Fruit fly (Drosophila melanogaster) whole organism, embryonic: ENCODE results near the gene CG8301.

ENCODE experiments used
- ATbp ChIP-seq: fragments of 200-800 bp; sonication (Bioruptor generic); optimal IDR thresholded peaks from 2 replicates; lab custom pipeline; 2017; ENCODE audit warnings: missing biosample characterization, mild to moderate bottlenecking, missing genetic modification characterization, missing genetic modification reagents
- Ada2b ChIP-seq: fragments of 200-800 bp; sonication (Bioruptor generic); IDR thresholded peaks from 2 replicates; pipeline ENCODE4 v1.3.6; 2022; ENCODE audit warnings: missing biosample characterization, missing genetic modification characterization
- Adf1 ChIP-seq: fragments of 200-800 bp; sonication (Bioruptor generic); IDR thresholded peaks from 2 replicates; pipeline ENCODE4 v1.3.6; 2022; ENCODE audit warnings: missing biosample characterization, missing genetic modification characterization
- Bdp1 ChIP-seq: fragments of 200-800 bp; sonication (Bioruptor generic); optimal IDR thresholded peaks from 3 replicates; lab custom pipeline; 2016; ENCODE audit warnings: missing biosample characterization, missing genetic modification characterization
- CG10267 ChIP-seq: fragments of 200-800 bp; sonication (Bioruptor generic); optimal IDR thresholded peaks from 2 replicates; lab custom pipeline; 2018; ENCODE audit warnings: missing biosample characterization, mild to moderate bottlenecking, missing genetic modification characterization, moderate library complexity
- CG10366 ChIP-seq: fragments of 200-800 bp; sonication (Bioruptor generic); IDR thresholded peaks from 2 replicates; pipeline ENCODE4 v1.3.6; 2022; ENCODE audit warnings: missing biosample characterization, missing genetic modification characterization
- CG11695 ChIP-seq: fragments of 200-800 bp; sonication (Bioruptor generic); IDR thresholded peaks from 3 replicates; pipeline ENCODE4 v1.3.6; 2022; ENCODE audit warnings: missing biosample characterization, missing genetic modification characterization
- CG13424 ChIP-seq: fragments of 200-800 bp; sonication (Bioruptor generic); optimal IDR thresholded peaks from 2 replicates; lab custom pipeline; 2019; ENCODE audit warnings: missing biosample characterization, mild to moderate bottlenecking, missing genetic modification characterization, moderate library complexity
- CG14860 ChIP-seq: fragments of 200-800 bp; sonication (Bioruptor generic); IDR thresholded peaks from 3 replicates; pipeline ENCODE4 v1.3.6; 2022; ENCODE audit warnings: missing biosample characterization, missing genetic modification characterization; ENCODE audit not compliant: partially characterized antibody
- CG1529 ChIP-seq: fragments of 200-800 bp; sonication (Bioruptor generic); optimal IDR thresholded peaks from 3 replicates; lab custom pipeline; 2018; ENCODE audit warnings: missing biosample characterization, missing genetic modification characterization
- CG15696 ChIP-seq: fragments of 200-800 bp; sonication (Bioruptor generic); optimal IDR thresholded peaks from 2 replicates; lab custom pipeline; 2019; ENCODE audit warnings: missing biosample characterization, mild to moderate bottlenecking, missing genetic modification characterization, moderate library complexity
- CG1647 ChIP-seq: fragments of 200-800 bp; sonication (Bioruptor generic); optimal IDR thresholded peaks from 3 replicates; lab custom pipeline; 2016; ENCODE audit warnings: missing biosample characterization, missing genetic modification characterization
- CG17359 ChIP-seq: fragments of 200-800 bp; sonication (Bioruptor generic); optimal IDR thresholded peaks from 3 replicates; lab custom pipeline; 2018; ENCODE audit warnings: missing biosample characterization, mild to moderate bottlenecking, missing genetic modification characterization, moderate library complexity
- CG18262 ChIP-seq: fragments of 200-800 bp; optimal IDR thresholded peaks from 3 replicates; lab custom pipeline; 2019; ENCODE audit warnings: missing biosample characterization, mild to moderate bottlenecking, missing genetic modification characterization, moderate library complexity
- CG2116 ChIP-seq: fragments of 200-800 bp; sonication (Bioruptor generic); optimal IDR thresholded peaks from 3 replicates; lab custom pipeline; 2018; ENCODE audit warnings: missing biosample characterization, mild to moderate bottlenecking, missing genetic modification characterization
- CG2889 ChIP-seq: fragments of 200-800 bp; sonication (Bioruptor generic); IDR thresholded peaks from 3 replicates; pipeline ENCODE4 v1.3.6; 2022; ENCODE audit warnings: missing biosample characterization, missing genetic modification characterization
- CG33213 ChIP-seq: fragments of 200-800 bp; sonication (Bioruptor generic); optimal IDR thresholded peaks from 3 replicates; lab custom pipeline; 2016; ENCODE audit warnings: missing biosample characterization, missing genetic modification characterization
- CG34376 ChIP-seq: fragments of 200-800 bp; sonication (Bioruptor generic); optimal IDR thresholded peaks from 2 replicates; lab custom pipeline; 2018; ENCODE audit warnings: missing biosample characterization, mild to moderate bottlenecking, missing genetic modification characterization
- CG4854 ChIP-seq: fragments of 200-800 bp; sonication (Bioruptor generic); optimal IDR thresholded peaks from 2 replicates; lab custom pipeline; 2016; ENCODE audit warnings: missing biosample characterization, missing genetic modification characterization, inconsistent platforms
- CG5180 ChIP-seq: fragments of 200-800 bp; sonication (Bioruptor generic); optimal IDR thresholded peaks from 3 replicates; lab custom pipeline; 2017; ENCODE audit warnings: missing biosample characterization, missing genetic modification characterization, mild to moderate bottlenecking, moderate library complexity, missing genetic modification reagents
- CG8478 ChIP-seq: fragments of >200 bp; optimal IDR thresholded peaks from 2 replicates; lab custom pipeline; 2018
- CG8924 ChIP-seq: fragments of 200-800 bp; optimal IDR thresholded peaks from 3 replicates; lab custom pipeline; 2019; ENCODE audit warnings: missing biosample characterization, mild to moderate bottlenecking, missing genetic modification characterization, moderate library complexity
- Dref ChIP-seq: fragments of 200-800 bp; sonication (Bioruptor generic); IDR thresholded peaks from 2 replicates; pipeline ENCODE4 v1.3.6; 2022; ENCODE audit warnings: missing biosample characterization, missing genetic modification characterization
- E2f2 ChIP-seq: fragments of 200-800 bp; sonication (Bioruptor generic); IDR thresholded peaks from 2 replicates; pipeline ENCODE4 v1.3.6; 2022; ENCODE audit warnings: missing biosample characterization, missing genetic modification characterization
- Eip74EF ChIP-seq, 2 experiments: fragments of 200-800 bp in 1 of 2; fragments of >200 bp in 1 of 2; sonication (Bioruptor generic) in 1 of 2; optimal IDR thresholded peaks; 2 replicates each; lab custom pipeline; 2017 to 2019; ENCODE audit warnings: missing biosample characterization in 2 of 2, missing genetic modification characterization in 2 of 2, mild to moderate bottlenecking in 1 of 2, moderate library complexity in 1 of 2
- Gug ChIP-seq: fragments of 200-800 bp; sonication (Bioruptor generic); IDR thresholded peaks from 4 replicates; pipeline ENCODE4 v1.3.6; 2022; ENCODE audit warnings: missing biosample characterization, missing genetic modification characterization
- HLH3B ChIP-seq: fragments of 200-800 bp; sonication (Bioruptor generic); IDR thresholded peaks from 2 replicates; pipeline ENCODE4 v1.3.6; 2022; ENCODE audit warnings: missing biosample characterization, missing genetic modification characterization
- Mad ChIP-seq: fragments of 200-800 bp; sonication (Bioruptor generic); optimal IDR thresholded peaks from 2 replicates; lab custom pipeline; 2016; ENCODE audit warnings: missing biosample characterization, missing genetic modification characterization
- Med ChIP-seq: fragments of 200-800 bp; sonication (Bioruptor generic); peaks from one replicate; lab custom pipeline; 2016; ENCODE audit warnings: missing biosample characterization, missing genetic modification characterization, mild to moderate bottlenecking, inconsistent platforms, moderate library complexity
- NK7.1 ChIP-seq: fragments of 200-800 bp; sonication (Bioruptor generic); optimal IDR thresholded peaks from 3 replicates; lab custom pipeline; 2016; ENCODE audit warnings: missing biosample characterization, missing genetic modification characterization
- Scr ChIP-seq: fragments of 200-800 bp; sonication (Bioruptor generic); IDR thresholded peaks from 2 replicates; pipeline ENCODE4 v1.3.6; 2022; ENCODE audit warnings: missing biosample characterization, missing genetic modification characterization; ENCODE audit not compliant: partially characterized antibody
- Sin3A ChIP-seq: fragments of >200 bp; optimal IDR thresholded peaks from 2 replicates; lab custom pipeline; 2018
- Six4 ChIP-seq: fragments of 200-800 bp; sonication (Bioruptor generic); optimal IDR thresholded peaks from 2 replicates; lab custom pipeline; 2016; ENCODE audit warnings: missing biosample characterization, missing genetic modification characterization
- Sox100B ChIP-seq: fragments of 200-800 bp; sonication (Bioruptor generic); optimal IDR thresholded peaks from 3 replicates; lab custom pipeline; 2018; ENCODE audit warnings: missing biosample characterization, mild to moderate bottlenecking, missing genetic modification characterization
- abd-A ChIP-seq: fragments of 200-800 bp; sonication (Bioruptor generic); optimal IDR thresholded peaks from 3 replicates; lab custom pipeline; 2019; ENCODE audit warnings: missing biosample characterization, mild to moderate bottlenecking, missing genetic modification characterization, moderate library complexity
- corto ChIP-seq: fragments of 200-800 bp; sonication (Bioruptor generic); optimal IDR thresholded peaks from 2 replicates; lab custom pipeline; 2016; ENCODE audit warnings: missing biosample characterization, mild to moderate bottlenecking, missing genetic modification characterization, moderate library complexity
- crp ChIP-seq, 2 experiments: fragments of 200-800 bp; sonication (Bioruptor generic); optimal IDR thresholded peaks; 2 replicates in 1 of 2; 3 replicates in 1 of 2; lab custom pipeline; 2017; ENCODE audit warnings: missing biosample characterization in 2 of 2, missing genetic modification characterization in 2 of 2, mild to moderate bottlenecking in 1 of 2, moderate library complexity in 1 of 2
- da ChIP-seq: fragments of 200-800 bp; sonication (Bioruptor generic); optimal IDR thresholded peaks from 2 replicates; lab custom pipeline; 2016; ENCODE audit warnings: missing biosample characterization, missing genetic modification characterization
- disco-r ChIP-seq: fragments of 200-800 bp; sonication (Bioruptor generic); optimal IDR thresholded peaks from 2 replicates; lab custom pipeline; 2016; ENCODE audit warnings: missing biosample characterization, missing genetic modification characterization
- fd96Cb ChIP-seq: fragments of 200-800 bp; sonication (Bioruptor generic); optimal IDR thresholded peaks from 2 replicates; lab custom pipeline; 2018; ENCODE audit warnings: missing biosample characterization, mild to moderate bottlenecking, missing genetic modification characterization, moderate library complexity
- ftz-f1 ChIP-seq: fragments of 200-800 bp; sonication (Bioruptor generic); optimal IDR thresholded peaks from 2 replicates; lab custom pipeline; 2016; ENCODE audit warnings: missing biosample characterization, missing genetic modification characterization
- hb ChIP-seq: fragments of 200-800 bp; sonication (Bioruptor generic); IDR thresholded peaks from 3 replicates; pipeline ENCODE4 v1.3.6; 2022; ENCODE audit warnings: missing biosample characterization, missing genetic modification characterization; ENCODE audit not compliant: partially characterized antibody
- her ChIP-seq: fragments of 200-800 bp; sonication (Bioruptor generic); optimal IDR thresholded peaks from 2 replicates; lab custom pipeline; 2016; ENCODE audit warnings: missing biosample characterization, missing genetic modification characterization
- jigr1 ChIP-seq: fragments of 200-800 bp; sonication (Bioruptor generic); IDR thresholded peaks from 3 replicates; pipeline ENCODE4 v1.3.6; 2022; ENCODE audit warnings: missing biosample characterization, missing genetic modification characterization
- ken ChIP-seq: fragments of 200-800 bp; sonication (Bioruptor generic); IDR thresholded peaks from 3 replicates; pipeline ENCODE4 v1.3.6; 2022; ENCODE audit warnings: missing biosample characterization, missing genetic modification characterization
- pb ChIP-seq: fragments of 200-800 bp; sonication (Bioruptor generic); optimal IDR thresholded peaks from 3 replicates; lab custom pipeline; 2016; ENCODE audit warnings: missing biosample characterization, missing genetic modification characterization
- pita ChIP-seq: fragments of 200-800 bp; sonication (Bioruptor generic); optimal IDR thresholded peaks from 2 replicates; lab custom pipeline; 2017; ENCODE audit warnings: missing biosample characterization, mild to moderate bottlenecking, missing genetic modification characterization
- salm ChIP-seq: fragments of 200-800 bp; sonication (Bioruptor generic); optimal IDR thresholded peaks from 2 replicates; lab custom pipeline; 2018; ENCODE audit warnings: missing biosample characterization, mild to moderate bottlenecking, missing genetic modification characterization
- sens-2 ChIP-seq: fragments of 200-800 bp; sonication (Bioruptor generic); IDR thresholded peaks from 2 replicates; pipeline ENCODE4 v1.3.6; 2022; ENCODE audit warnings: missing biosample characterization, missing genetic modification characterization
- sima ChIP-seq: fragments of 200-800 bp; sonication (Bioruptor generic); optimal IDR thresholded peaks from 2 replicates; lab custom pipeline; 2016; ENCODE audit warnings: missing biosample characterization, missing genetic modification characterization
- sr ChIP-seq: fragments of 200-800 bp; sonication (Bioruptor generic); IDR thresholded peaks from 3 replicates; pipeline ENCODE4 v1.3.6; 2022; ENCODE audit warnings: missing biosample characterization, missing genetic modification characterization
- z ChIP-seq: fragments of 200-800 bp; sonication (Bioruptor generic); IDR thresholded peaks from 3 replicates; pipeline ENCODE4 v1.3.6; 2022; ENCODE audit warnings: missing biosample characterization, missing genetic modification characterization

CG8301 gene

dm6 chr3R:9581089-9581520, at the start of gene CG8301 (continued):
- TF ChIP-seq Bdp1 (no peak), disco-r (GFP tag; lab: Kevin White, UChicago) (no peak), CG18262 (tag; lab: Kevin White, UChicago) (peak; percentile 16), NK7.1 (GFP tag; lab: Kevin White, UChicago) (no peak), sima (no peak), CG2116 (no peak), pb (GFP tag; lab: Kevin White, UChicago) (no peak), abd-A (tag; lab: Kevin White, UChicago) (no peak), CG14860 (GFP tag; lab: Robert Waterston, UW) (no peak), CG11695 (GFP tag; lab: Robert Waterston, UW) (peak; percentile 56; the same call in 2 of the 3 replicates), CG17359 (tag; lab: Kevin White, UChicago) (no peak), CG1529 (GFP tag; lab: Kevin White, UChicago) (no peak), CG13424 (tag; lab: Kevin White, UChicago) (peak; percentile 53), Sox100B (GFP tag; lab: Kevin White, UChicago) (no peak), CG5180 (peak; percentile 20), Eip74EF (GFP tag; optimal IDR thresholded peaks at IDR 0.05; lab: Kevin White, UChicago) (no peak), CG8924 (tag; lab: Kevin White, UChicago) (peak; percentile 31), CG8478 (no peak), CG1647 (no peak), her (GFP tag; lab: Kevin White, UChicago) (no peak), sr (GFP tag; lab: Robert Waterston, UW) (peak; percentile 86), da (GFP tag; lab: Kevin White, UChicago) (no peak), CG34376 (GFP tag; lab: Kevin White, UChicago) (peak; percentile 15), Scr (no peak), Ada2b (GFP tag; lab: Robert Waterston, UW) (no peak), Dref (GFP tag; lab: Robert Waterston, UW) (no peak), E2f2 (GFP tag; lab: Robert Waterston, UW) (peak; percentile 28; the same call in 1 of the 2 replicates), jigr1 (GFP tag; lab: Robert Waterston, UW) (no peak), Gug (GFP tag; lab: Robert Waterston, UW) (no peak), Med (GFP tag; lab: Kevin White, UChicago) (no peak), sens-2 (GFP tag; lab: Robert Waterston, UW) (no peak), ftz-f1 (no peak), CG10267 (tag; lab: Kevin White, UChicago) (peak; percentile 12), CG33213 (GFP tag; lab: Kevin White, UChicago) (no peak), HLH3B (GFP tag; lab: Robert Waterston, UW) (0 out of 2 replicates have a peak, but pooled peaks have one; percentile 4), hb (GFP tag; lab: Robert Waterston, UW) (no peak), z (no peak), crp (GFP tag; optimal IDR thresholded peaks at IDR 0.05; lab: Kevin White, UChicago) (peak in 1 of 2 experiments; percentile 75), salm (tag; lab: Kevin White, UChicago) (no peak), Adf1 (GFP tag; lab: Robert Waterston, UW) (no peak), Sin3A (no peak), CG15696 (no peak), fd96Cb (tag; lab: Kevin White, UChicago) (no peak), pita (GFP tag; lab: Kevin White, UChicago) (no peak), Mad (GFP tag; lab: Kevin White, UChicago) (no peak), corto (GFP tag; lab: Kevin White, UChicago) (no peak), Six4 (GFP tag; lab: Kevin White, UChicago) (no peak), ken (GFP tag; lab: Robert Waterston, UW) (no peak), CG2889 (GFP tag; lab: Robert Waterston, UW) (no peak), CG10366 (GFP tag; lab: Robert Waterston, UW) (peak; percentile 45; the same call in 1 of the 2 replicates), ATbp (GFP tag; lab: Kevin White, UChicago) (peak; percentile 1), CG4854 (GFP tag; lab: Kevin White, UChicago) (no peak)
